Worm (Caenorhabditis elegans) whole organism, L3 larva: ENCODE measurements around the gene T10C6.6.

Experiments used
- ceh-16 ChIP-seq: sonication (generic microtip); optimal IDR thresholded peaks from 2 replicates; lab custom pipeline; 2017; ENCODE audit warnings: missing biosample characterization, missing genetic modification characterization
- ceh-82 ChIP-seq: fragments of 150-350 bp; optimal IDR thresholded peaks from 2 replicates; lab custom pipeline; 2014; ENCODE audit warnings: missing biosample characterization, missing genetic modification characterization
- elt-1 ChIP-seq: fragments of 150-350 bp; optimal IDR thresholded peaks from 2 replicates; lab custom pipeline; 2014; ENCODE audit warnings: missing biosample characterization, missing genetic modification characterization
- fkh-10 ChIP-seq: sonication (generic microtip); optimal IDR thresholded peaks from 2 replicates; lab custom pipeline; 2017; ENCODE audit warnings: missing biosample characterization, missing genetic modification reagents, missing genetic modification characterization
- jun-1 ChIP-seq: fragments of 150-350 bp; optimal IDR thresholded peaks from 2 replicates; lab custom pipeline; 2014; ENCODE audit warnings: missing biosample characterization, missing genetic modification reagents, missing genetic modification characterization
- nhr-76 ChIP-seq: fragments of 150-350 bp; sonication (generic microtip); optimal IDR thresholded peaks from 5 replicates; lab custom pipeline; 2014; ENCODE audit warnings: missing biosample characterization, missing genetic modification characterization
- unc-62 ChIP-seq: fragments of 150-350 bp; sonication (generic microtip); optimal IDR thresholded peaks from 4 replicates; lab custom pipeline; 2014; ENCODE audit warnings: missing biosample characterization, missing genetic modification reagents, missing genetic modification characterization

ce11 chrV:16049177-16049576, 25.1 kb downstream of the T10C6.6 start, which contains the start of gene best-12:
- no peak for TF ChIP-seq elt-1
- TF ChIP-seq fkh-10 (GFP tag; lab: Kevin White, UChicago): no peak
- TF ChIP-seq nhr-76 (tag; lab: Kevin White, UChicago): no peak
- TF ChIP-seq unc-62 (GFP tag; lab: Kevin White, UChicago): no peak
- no peak for TF ChIP-seq ceh-82 (tag; lab: Kevin White, UChicago)
- TF ChIP-seq ceh-16 (tag; lab: Kevin White, UChicago): no peak
- TF ChIP-seq jun-1 (tag; lab: Kevin White, UChicago): no peak
